Fruit fly (Drosophila melanogaster): ENCODE data around the gene CG7133.

The CG7133 gene

dm6 chr3L:22075706-22076398, 1.5 kb upstream of the CG7133 start, which contains the start of the genes CG7130 and RpLP0:
Gene CG7130, minus strand, starts transcription at chr3L:22075756.
Gene RpLP0, plus strand, starts transcription at chr3L:22075867.
- TF ChIP-seq CG11504 (tag; optimal IDR thresholded peaks at IDR 0.05) (peak; percentile 83), twi (tag; optimal IDR thresholded peaks at IDR 0.05) (peak; percentile 81), CG5245 (GFP tag; optimal IDR thresholded peaks at IDR 0.05) (peak; percentile 88), run (tag; optimal IDR thresholded peaks at IDR 0.05) (peak; percentile 78), NfI (GFP tag; optimal IDR thresholded peaks at IDR 0.05) (peak; percentile 97), CG13424 (tag; optimal IDR thresholded peaks at IDR 0.05) (peak; percentile 80), CG11093 (GFP tag; IDR thresholded peaks at IDR 0.05) (no peak), rib (GFP tag; IDR thresholded peaks at IDR 0.05) (peak; percentile 58; the same call in 1 of the 2 replicates), CG14860 (GFP tag; IDR thresholded peaks at IDR 0.05; ENCODE audit: partially characterized antibody) (0 out of 3 replicates have a peak, but pooled peaks have one; percentile 18), CG11560 (tag; IDR thresholded peaks at IDR 0.05) (peak; percentile 72; the same call in 1 of the 3 replicates), CG9215 (GFP tag; IDR thresholded peaks at IDR 0.05) (peak; percentile 56), schlank (tag; optimal IDR thresholded peaks at IDR 0.05) (peak; percentile 92), CG34376 (GFP tag; optimal IDR thresholded peaks at IDR 0.05) (peak; percentile 97), Oaz (GFP tag; IDR thresholded peaks at IDR 0.05) (peak; percentile 65), CG11696 (GFP tag; IDR thresholded peaks at IDR 0.05) (peak; percentile 70), sim (GFP tag; IDR thresholded peaks at IDR 0.05) (peak; percentile 76), hth (optimal IDR thresholded peaks at IDR 0.05) (no peak), E2f2 (GFP tag; IDR thresholded peaks at IDR 0.05) (peak; percentile 84), CG9437 (GFP tag; optimal IDR thresholded peaks at IDR 0.05) (peak; percentile 85), ssp (GFP tag; IDR thresholded peaks at IDR 0.05) (peak; percentile 77), lbe (GFP tag; optimal IDR thresholded peaks at IDR 0.05) (peak; percentile 69), mirr (GFP tag; optimal IDR thresholded peaks at IDR 0.05) (peak; percentile 97), klu (GFP tag; IDR thresholded peaks at IDR 0.05) (peak; percentile 52; the same call in 1 of the 2 replicates), CG32772 (GFP tag; IDR thresholded peaks at IDR 0.05) (peak; percentile 75; the same call in 1 of the 2 replicates), CG2116 (GFP tag; optimal IDR thresholded peaks at IDR 0.05) (peak; percentile 91), Mes4 (GFP tag; optimal IDR thresholded peaks at IDR 0.05) (peak; percentile 99), Ets97D (GFP tag; optimal IDR thresholded peaks at IDR 0.05) (peak; percentile 100), CG17829 (tag; optimal IDR thresholded peaks at IDR 0.05) (peak; percentile 87), PHDP (tag; optimal IDR thresholded peaks at IDR 0.05) (peak; percentile 89), CG31441 (GFP tag; IDR thresholded peaks at IDR 0.05) (peak; percentile 93), CG14014 (GFP tag; IDR thresholded peaks at IDR 0.05) (peak; percentile 80), Bgb (GFP tag; IDR thresholded peaks at IDR 0.05; ENCODE audit: partially characterized antibody) (peak; percentile 39; the same call in 1 of the 2 replicates), otp (GFP tag; IDR thresholded peaks at IDR 0.05) (peak; percentile 95), CG14667 (GFP tag; IDR thresholded peaks at IDR 0.05) (peak; percentile 73), CG12391 (tag; optimal IDR thresholded peaks at IDR 0.05) (peak; percentile 90), CG8089 (GFP tag; optimal IDR thresholded peaks at IDR 0.05) (peak; percentile 95), CG2199 (GFP tag; IDR thresholded peaks at IDR 0.05) (no peak), CG12769 (tag; optimal IDR thresholded peaks at IDR 0.05) (peak; percentile 89), jumu (GFP tag; optimal IDR thresholded peaks at IDR 0.05) (peak; percentile 80), CG3281 (GFP tag; optimal IDR thresholded peaks at IDR 0.05) (peak; percentile 94), Sry-δ (GFP tag; optimal IDR thresholded peaks at IDR 0.05) (peak; percentile 82), CG17568 (GFP tag; optimal IDR thresholded peaks at IDR 0.05) (peak; percentile 94), CG7839 (tag; optimal IDR thresholded peaks at IDR 0.05) (peak; percentile 86), CG5953 (GFP tag; IDR thresholded peaks at IDR 0.05) (peak; percentile 85), gcm (GFP tag; optimal IDR thresholded peaks at IDR 0.05) (peak; percentile 87), slbo (GFP tag; IDR thresholded peaks at IDR 0.05) (peak; percentile 87), shn (GFP tag; optimal IDR thresholded peaks at IDR 0.05) (peak; percentile 90), Awh (GFP tag; IDR thresholded peaks at IDR 0.05) (peak; percentile 89), Nf-YA (GFP tag; IDR thresholded peaks at IDR 0.05) (peak; percentile 77), gem (tag; optimal IDR thresholded peaks at IDR 0.05) (peak; percentile 74)

All from whole organism, embryonic.